Fruit fly (Drosophila melanogaster): ENCODE data around the gene PolZ2.
A peak's percentile ranks its signal among the peaks of the same experiment; 100 is the strongest.

The PolZ2 gene

DNA sequence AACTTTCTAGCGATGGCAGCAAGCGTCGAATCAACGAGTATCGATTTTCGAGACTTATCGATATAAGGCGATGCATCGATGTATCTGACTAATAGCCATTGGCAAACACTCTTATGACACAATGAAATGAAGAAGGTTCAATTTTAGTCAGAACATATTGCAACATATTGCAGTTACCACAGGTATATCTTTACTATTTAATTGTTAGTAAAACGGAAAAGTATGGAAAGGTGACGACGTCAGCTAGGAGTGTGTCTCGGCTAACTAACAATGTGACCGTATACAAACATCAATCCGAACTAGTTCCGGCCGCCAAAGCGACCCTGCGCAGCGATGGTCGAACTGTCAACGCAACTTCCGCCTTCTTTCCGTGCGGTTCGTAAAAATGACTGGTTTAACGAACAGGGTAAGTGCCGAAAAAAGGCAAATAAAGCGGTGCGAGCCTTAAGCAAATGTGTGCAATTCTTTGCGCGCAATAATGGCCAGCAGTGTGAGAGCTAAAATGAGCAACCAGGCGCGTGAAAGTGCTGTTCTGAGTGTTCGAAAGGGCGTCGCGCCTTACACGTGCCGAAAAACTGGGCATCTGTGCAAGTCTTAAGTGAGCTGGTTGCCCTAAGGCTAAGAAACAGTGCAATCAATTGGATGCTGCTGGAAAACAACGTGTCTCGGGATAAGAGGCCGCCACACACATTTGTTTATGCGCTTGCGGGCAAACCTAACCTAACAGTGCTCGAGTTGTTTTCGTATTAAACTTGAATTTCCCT lies 35.6 kb downstream of the PolZ2 start, which contains the start of the genes Dph4, Spec2 and RpL13A (continued):
- TF ChIP-seq ci (GFP tag; IDR thresholded peaks at IDR 0.05) (no peak), CG17361 (GFP tag; IDR thresholded peaks at IDR 0.05) (no peak), CG10274 (GFP tag; optimal IDR thresholded peaks at IDR 0.05) (peak; percentile 87), CG18599 (GFP tag; optimal IDR thresholded peaks at IDR 0.05) (peak; percentile 95), CHES-1-like (GFP tag; optimal IDR thresholded peaks at IDR 0.05) (peak; percentile 95), CG7372 (GFP tag; IDR thresholded peaks at IDR 0.05) (no peak), CG10543 (GFP tag; optimal IDR thresholded peaks at IDR 0.05) (peak; percentile 98), gcm (GFP tag; optimal IDR thresholded peaks at IDR 0.05) (peak; percentile 90), CG2202 (tag; optimal IDR thresholded peaks at IDR 0.05) (peak; percentile 83), schlank (tag; optimal IDR thresholded peaks at IDR 0.05) (peak; percentile 95), ara (GFP tag; IDR thresholded peaks at IDR 0.05) (no peak), CG18764 (GFP tag; optimal IDR thresholded peaks at IDR 0.05) (peak; percentile 91), ttk (GFP tag; IDR thresholded peaks at IDR 0.05) (no peak), CG12299 (tag; optimal IDR thresholded peaks at IDR 0.05) (peak; percentile 83), CG1832 (GFP tag; optimal IDR thresholded peaks at IDR 0.05) (no peak), NfI (GFP tag; optimal IDR thresholded peaks at IDR 0.05) (peak; percentile 97), da (GFP tag; optimal IDR thresholded peaks at IDR 0.05) (peak; percentile 82), Mad (GFP tag; optimal IDR thresholded peaks at IDR 0.05) (peak; percentile 92), tap (tag; optimal IDR thresholded peaks at IDR 0.05) (peak; percentile 69), CG6765 (GFP tag; optimal IDR thresholded peaks at IDR 0.05) (peak; percentile 97), Taf1 (GFP tag; IDR thresholded peaks at IDR 0.05) (no peak), HmgD (GFP tag; optimal IDR thresholded peaks at IDR 0.05) (peak; percentile 86), maf-S (GFP tag; optimal IDR thresholded peaks at IDR 0.05) (peak; percentile 88), CG12236 (GFP tag; optimal IDR thresholded peaks at IDR 0.05) (peak; percentile 94), pnt (GFP tag; optimal IDR thresholded peaks at IDR 0.05) (peak; percentile 54), CG4328 (GFP tag; optimal IDR thresholded peaks at IDR 0.05) (peak; percentile 97), CG15479 (GFP tag; optimal IDR thresholded peaks at IDR 0.05) (peak; percentile 82), eyg (GFP tag; optimal IDR thresholded peaks at IDR 0.05) (peak; percentile 88), twi (tag; optimal IDR thresholded peaks at IDR 0.05) (peak; percentile 82), NFAT (GFP tag; IDR thresholded peaks at IDR 0.05) (no peak), Doc2 (GFP tag; IDR thresholded peaks at IDR 0.05) (no peak), kah (GFP tag; optimal IDR thresholded peaks at IDR 0.05) (peak; percentile 80), pho (GFP tag; optimal IDR thresholded peaks at IDR 0.05) (peak; percentile 93), Tbp (GFP tag; optimal IDR thresholded peaks at IDR 0.05) (peak; percentile 52), CrebB (tag; optimal IDR thresholded peaks at IDR 0.05) (peak; percentile 95), zen (tag; optimal IDR thresholded peaks at IDR 0.05) (peak; percentile 85), CG34376 (GFP tag; optimal IDR thresholded peaks at IDR 0.05) (peak; percentile 98), CG3407 (GFP tag; optimal IDR thresholded peaks at IDR 0.05) (peak; percentile 93), Ravus (GFP tag; IDR thresholded peaks at IDR 0.05) (no peak), CG17829 (tag; optimal IDR thresholded peaks at IDR 0.05) (peak; percentile 91), Gsc (GFP tag; IDR thresholded peaks at IDR 0.05) (no peak), Hr78 (GFP tag; optimal IDR thresholded peaks at IDR 0.05) (peak in 1 of 2 experiments; percentile 52), CG32772 (GFP tag; IDR thresholded peaks at IDR 0.05) (no peak), CG7963 (GFP tag; IDR thresholded peaks at IDR 0.05; ENCODE audit: partially characterized antibody) (no peak), p53 (GFP tag; optimal IDR thresholded peaks at IDR 0.05) (peak; percentile 90), hbn (GFP tag; IDR thresholded peaks at IDR 0.05; ENCODE audit: partially characterized antibody) (no peak), zen2 (GFP tag; IDR thresholded peaks at IDR 0.05; ENCODE audit: partially characterized antibody) (no peak), Mrtf (GFP tag; IDR thresholded peaks at IDR 0.05) (no peak), CG31388 (GFP tag; optimal IDR thresholded peaks at IDR 0.05) (no peak), hth (optimal IDR thresholded peaks at IDR 0.05) (no peak)

Data from whole organism, embryonic.